Worm (Caenorhabditis elegans): ENCODE measurements around the gene his-40.

ce11 chrX:7322323-7322722, 12.4 kb downstream of the his-40 start, which contains the start of gene T08A9.13:
- TF ChIP-seq flt-1 (GFP tag; IDR thresholded peaks at IDR 0.05), result no peak
- no peak for TF ChIP-seq med-1 (GFP tag; optimal IDR thresholded peaks at IDR 0.05; ENCODE audit: insufficient read depth)
- TF ChIP-seq tab-1 (GFP tag; IDR thresholded peaks at IDR 0.05), result no peak
- no peak for TF ChIP-seq ref-1 (GFP tag; conservative IDR thresholded peaks at IDR 0.05)
- TF ChIP-seq cog-1 (tag; optimal IDR thresholded peaks at IDR 0.05), result no peak
- no peak for TF ChIP-seq klf-2 (GFP tag; conservative IDR thresholded peaks at IDR 0.05)
- no peak for TF ChIP-seq ztf-29 (GFP tag; IDR thresholded peaks at IDR 0.05)
- no peak for TF ChIP-seq T22C8.4 (GFP tag; IDR thresholded peaks at IDR 0.05)

Data from whole organism, midembryonic.